Fruit fly (Drosophila melanogaster): ENCODE measurements around the gene CG13039.

CG13039 gene

dm6 chr3L:16285346-16285911 is 41.1 kb downstream of the CG13039 start, which contains the start of gene CG13047 (continued):
- TF ChIP-seq ss (GFP tag; optimal IDR thresholded peaks at IDR 0.05) (no peak), Ets21C (GFP tag; optimal IDR thresholded peaks at IDR 0.05) (no peak), Hr4 (GFP tag; optimal IDR thresholded peaks at IDR 0.05) (no peak), CG15336 (GFP tag; IDR thresholded peaks at IDR 0.05) (0 out of 2 replicates have a peak, but pooled peaks have one; percentile 26), CG8119 (GFP tag; IDR thresholded peaks at IDR 0.05) (no peak), CG34406 (GFP tag; optimal IDR thresholded peaks at IDR 0.05) (no peak), CG4318 (GFP tag; optimal IDR thresholded peaks at IDR 0.05) (no peak), CG6808 (GFP tag; optimal IDR thresholded peaks at IDR 0.05) (peak; percentile 13), svp (GFP tag) (no peak), fkh (GFP tag; optimal IDR thresholded peaks at IDR 0.05) (no peak), Sox14 (GFP tag; optimal IDR thresholded peaks at IDR 0.05) (no peak), Sox102F (GFP tag; optimal IDR thresholded peaks at IDR 0.05) (no peak)

dm6 chr3L:16283821-16284220 is 42.7 kb downstream of the CG13039 start, which contains the start of gene CG13048:
Gene CG13048, minus strand, starts transcription at chr3L:16283921.
- no peak for TF ChIP-seq Sox102F (GFP tag; optimal IDR thresholded peaks at IDR 0.05)
- no peak for TF ChIP-seq Sox15 (GFP tag; optimal IDR thresholded peaks at IDR 0.05)
- no peak for TF ChIP-seq fd85E (GFP tag; optimal IDR thresholded peaks at IDR 0.05)
- no peak for TF ChIP-seq fkh (GFP tag; optimal IDR thresholded peaks at IDR 0.05)
- TF ChIP-seq CG6163 (GFP tag; IDR thresholded peaks at IDR 0.05): no peak
- no peak for TF ChIP-seq CG6276 (GFP tag; optimal IDR thresholded peaks at IDR 0.05)

- no peak for TF ChIP-seq achi (GFP tag; optimal IDR thresholded peaks at IDR 0.05)
- no peak for TF ChIP-seq CG34406 (GFP tag; optimal IDR thresholded peaks at IDR 0.05)
- TF ChIP-seq CG3919 (GFP tag; optimal IDR thresholded peaks at IDR 0.05): no peak
- TF ChIP-seq Eip93F (GFP tag; optimal IDR thresholded peaks at IDR 0.05): no peak
- TF ChIP-seq Sox102F (GFP tag; optimal IDR thresholded peaks at IDR 0.05): no peak
- no peak for TF ChIP-seq CG4318 (GFP tag; optimal IDR thresholded peaks at IDR 0.05)
- TF ChIP-seq ss (GFP tag; optimal IDR thresholded peaks at IDR 0.05): peak in 1 of 2 experiments; percentile 62
These were observed 44.5 kb downstream of the CG13039 start, which contains the start of gene CG13049 for dm6 chr3L:16281880-16282556. Gene CG13049, minus strand, starts transcription at chr3L:16281930.

- TF ChIP-seq Eip75B (GFP tag; optimal IDR thresholded peaks at IDR 0.05) (peak; percentile 47), Ets21C (GFP tag; optimal IDR thresholded peaks at IDR 0.05) (no peak), CG6792 (GFP tag; optimal IDR thresholded peaks at IDR 0.05) (no peak), dsx (GFP tag; optimal IDR thresholded peaks at IDR 0.05; ENCODE audit: poor library complexity, severe bottlenecking) (peak; percentile 55), Met (GFP tag; optimal IDR thresholded peaks at IDR 0.05) (no peak), CG6276 (GFP tag; optimal IDR thresholded peaks at IDR 0.05) (no peak), lz (GFP tag; optimal IDR thresholded peaks at IDR 0.05) (no peak), Lpt (GFP tag; optimal IDR thresholded peaks at IDR 0.05) (peak; percentile 8), CG10631 (GFP tag; optimal IDR thresholded peaks at IDR 0.05) (no peak), OdsH (GFP tag; optimal IDR thresholded peaks at IDR 0.05) (no peak), achi (GFP tag; optimal IDR thresholded peaks at IDR 0.05) (no peak), spab (GFP tag; optimal IDR thresholded peaks at IDR 0.05) (no peak), Sox102F (GFP tag; optimal IDR thresholded peaks at IDR 0.05) (peak; percentile 19), fkh (GFP tag; optimal IDR thresholded peaks at IDR 0.05) (no peak), CG6163 (GFP tag; IDR thresholded peaks at IDR 0.05) (no peak), CG4318 (GFP tag; optimal IDR thresholded peaks at IDR 0.05) (no peak), CG3032 (tag; optimal IDR thresholded peaks at IDR 0.05) (no peak), Ets96B (tag; optimal IDR thresholded peaks at IDR 0.05) (no peak), CG8632 (GFP tag; optimal IDR thresholded peaks at IDR 0.05) (no peak), Eip78C (GFP tag) (peak; percentile 53), CG34406 (GFP tag; optimal IDR thresholded peaks at IDR 0.05) (no peak), ss (GFP tag; optimal IDR thresholded peaks at IDR 0.05) (peak in 1 of 2 experiments; percentile 63), CG11294 (GFP tag; IDR thresholded peaks at IDR 0.05) (no peak), topi (GFP tag; optimal IDR thresholded peaks at IDR 0.05) (no peak), CG1621 (tag; optimal IDR thresholded peaks at IDR 0.05) (no peak), Hr39 (GFP tag; optimal IDR thresholded peaks at IDR 0.05) (no peak), fd59A (GFP tag; optimal IDR thresholded peaks at IDR 0.05) (no peak), CG3919 (GFP tag; optimal IDR thresholded peaks at IDR 0.05) (no peak), CG8319 (GFP tag; optimal IDR thresholded peaks at IDR 0.05) (no peak)
These were observed 46.5 kb downstream of the CG13039 start, which contains the start of gene CG13064 for dm6 chr3L:16279987-16280454. Gene CG13064, plus strand, starts transcription at chr3L:16280404.

All from whole organism, prepupa.